Fruit fly (Drosophila melanogaster) whole organism, embryonic: ENCODE data around the gene Sfp33A4.

Experiments used
- Ada2b ChIP-seq: fragments of 200-800 bp; sonication (Bioruptor generic); IDR thresholded peaks from 2 replicates; pipeline ENCODE4 v1.3.6; 2022; ENCODE audit warnings: missing biosample characterization, missing genetic modification characterization
- Blimp-1 ChIP-seq: fragments of 200-800 bp; sonication (Bioruptor generic); optimal IDR thresholded peaks from 3 replicates; lab custom pipeline; 2018; ENCODE audit warnings: missing biosample characterization, missing genetic modification characterization, mild to moderate bottlenecking, moderate library complexity, missing genetic modification reagents
- Bteb2 ChIP-seq: fragments of 200-800 bp; sonication (Bioruptor generic); optimal IDR thresholded peaks from 2 replicates; lab custom pipeline; 2016; ENCODE audit warnings: missing biosample characterization, missing genetic modification characterization
- CG10321 ChIP-seq: fragments of 200-800 bp; sonication (Bioruptor generic); IDR thresholded peaks from 2 replicates; pipeline ENCODE4 v1.3.6; 2022; ENCODE audit warnings: missing biosample characterization, missing genetic modification characterization
- CG12219 ChIP-seq: fragments of 200-800 bp; sonication (Bioruptor generic); optimal IDR thresholded peaks from 3 replicates; lab custom pipeline; 2018; ENCODE audit warnings: missing biosample characterization, mild to moderate bottlenecking, missing genetic modification characterization
- CG12299 ChIP-seq: fragments of 200-800 bp; sonication (Bioruptor generic); optimal IDR thresholded peaks from 2 replicates; lab custom pipeline; 2018; ENCODE audit warnings: missing biosample characterization, mild to moderate bottlenecking, missing genetic modification characterization
- CG12744 ChIP-seq: fragments of 200-800 bp; sonication (Bioruptor generic); optimal IDR thresholded peaks from 2 replicates; lab custom pipeline; 2016; ENCODE audit warnings: missing biosample characterization, missing genetic modification characterization
- CG14014 ChIP-seq: fragments of 200-800 bp; sonication (Bioruptor generic); IDR thresholded peaks from 2 replicates; pipeline ENCODE4 v1.3.6; 2022; ENCODE audit warnings: missing biosample characterization, missing genetic modification characterization
- CG14965 ChIP-seq: fragments of 200-800 bp; sonication (Bioruptor generic); optimal IDR thresholded peaks from 2 replicates; lab custom pipeline; 2016; ENCODE audit warnings: missing biosample characterization, missing genetic modification characterization, borderline replicate concordance
- CG15011 ChIP-seq: fragments of 200-800 bp; sonication (Bioruptor generic); optimal IDR thresholded peaks from 3 replicates; lab custom pipeline; 2018; ENCODE audit warnings: missing biosample characterization, mild to moderate bottlenecking, missing genetic modification characterization
- CG15479 ChIP-seq: fragments of 200-800 bp; sonication (Bioruptor generic); optimal IDR thresholded peaks from 3 replicates; lab custom pipeline; 2019; ENCODE audit warnings: missing biosample characterization, mild to moderate bottlenecking, missing genetic modification characterization, moderate library complexity
- CG16813 ChIP-seq: fragments of 200-800 bp; sonication (Bioruptor generic); IDR thresholded peaks from 3 replicates; pipeline ENCODE4 v1.3.6; 2022; ENCODE audit warnings: missing biosample characterization, missing genetic modification characterization; ENCODE audit not compliant: partially characterized antibody
- CG17612 ChIP-seq: fragments of 200-800 bp; sonication (Bioruptor generic); IDR thresholded peaks from 2 replicates; pipeline ENCODE4 v1.3.6; 2022; ENCODE audit warnings: missing biosample characterization, missing genetic modification characterization
- CG2202 ChIP-seq: fragments of 200-800 bp; sonication (Bioruptor generic); optimal IDR thresholded peaks from 2 replicates; lab custom pipeline; 2018; ENCODE audit warnings: missing biosample characterization, mild to moderate bottlenecking, missing genetic modification characterization
- CG30431 ChIP-seq: fragments of 200-800 bp; sonication (Bioruptor generic); optimal IDR thresholded peaks from 2 replicates; lab custom pipeline; 2017; ENCODE audit warnings: missing biosample characterization, missing genetic modification characterization
- CG4282 ChIP-seq: fragments of 200-800 bp; sonication (Bioruptor generic); optimal IDR thresholded peaks from 2 replicates; lab custom pipeline; 2016; ENCODE audit warnings: missing biosample characterization, missing genetic modification characterization
- CG4730 ChIP-seq: fragments of 200-800 bp; sonication (Bioruptor generic); IDR thresholded peaks from 2 replicates; pipeline ENCODE4 v1.3.6; 2022; ENCODE audit warnings: missing biosample characterization, missing genetic modification characterization
- CG4820 ChIP-seq: fragments of 200-800 bp; sonication (Bioruptor generic); optimal IDR thresholded peaks from 3 replicates; lab custom pipeline; 2016; ENCODE audit warnings: missing biosample characterization, missing genetic modification characterization
- CG6175 ChIP-seq: fragments of 200-800 bp; sonication (Bioruptor generic); IDR thresholded peaks from 3 replicates; pipeline ENCODE4 v1.3.6; 2022; ENCODE audit warnings: missing biosample characterization, missing genetic modification characterization
- CG7786 ChIP-seq: fragments of 200-800 bp; sonication (Bioruptor generic); optimal IDR thresholded peaks from 2 replicates; lab custom pipeline; 2016; ENCODE audit warnings: missing biosample characterization, missing genetic modification characterization
- CG8478 ChIP-seq: fragments of >200 bp; optimal IDR thresholded peaks from 2 replicates; lab custom pipeline; 2018
- CHES-1-like ChIP-seq: fragments of 200-800 bp; sonication (Bioruptor generic); optimal IDR thresholded peaks from 2 replicates; lab custom pipeline; 2016; ENCODE audit warnings: missing biosample characterization, missing genetic modification characterization
- Dip3 ChIP-seq: fragments of 200-800 bp; sonication (Bioruptor generic); optimal IDR thresholded peaks from 3 replicates; lab custom pipeline; 2016; ENCODE audit warnings: missing biosample characterization, missing genetic modification characterization
- ERR ChIP-seq: fragments of 200-800 bp; sonication (Bioruptor generic); optimal IDR thresholded peaks from 2 replicates; lab custom pipeline; 2016; ENCODE audit warnings: missing biosample characterization, missing genetic modification characterization
- Mad ChIP-seq: fragments of 200-800 bp; sonication (Bioruptor generic); optimal IDR thresholded peaks from 2 replicates; lab custom pipeline; 2016; ENCODE audit warnings: missing biosample characterization, missing genetic modification characterization
- Myb ChIP-seq: fragments of 200-800 bp; sonication (Bioruptor generic); optimal IDR thresholded peaks from 2 replicates; lab custom pipeline; 2016; ENCODE audit warnings: missing biosample characterization, missing genetic modification characterization
- NFAT ChIP-seq: fragments of 200-800 bp; sonication (Bioruptor generic); IDR thresholded peaks from 2 replicates; pipeline ENCODE4 v1.3.6; 2022; ENCODE audit warnings: missing biosample characterization, missing genetic modification characterization
- NfI ChIP-seq: fragments of 200-800 bp; sonication (Bioruptor generic); optimal IDR thresholded peaks from 3 replicates; lab custom pipeline; 2018; ENCODE audit warnings: missing biosample characterization, mild to moderate bottlenecking, missing genetic modification characterization, moderate library complexity
- Pdp1 ChIP-seq, 2 experiments: fragments of 200-800 bp; sonication (Bioruptor generic); optimal IDR thresholded peaks; 3 replicates each; lab custom pipeline; 2016; ENCODE audit warnings: missing biosample characterization in 2 of 2, missing genetic modification characterization in 2 of 2, mild to moderate bottlenecking in 1 of 2, moderate library complexity in 1 of 2
- Poxn ChIP-seq: fragments of 200-800 bp; sonication (Bioruptor generic); IDR thresholded peaks from 2 replicates; pipeline ENCODE4 v1.3.6; 2022; ENCODE audit warnings: missing biosample characterization, missing genetic modification characterization
- Scr ChIP-seq: fragments of 200-800 bp; sonication (Bioruptor generic); IDR thresholded peaks from 2 replicates; pipeline ENCODE4 v1.3.6; 2022; ENCODE audit warnings: missing biosample characterization, missing genetic modification characterization; ENCODE audit not compliant: partially characterized antibody
- Usf ChIP-seq: fragments of 200-800 bp; sonication (Bioruptor generic); optimal IDR thresholded peaks from 2 replicates; lab custom pipeline; 2017; ENCODE audit warnings: missing genotype, missing biosample characterization, missing genetic modification characterization
- amos ChIP-seq: fragments of 200-800 bp; sonication (Bioruptor generic); IDR thresholded peaks from 2 replicates; pipeline ENCODE4 v1.3.6; 2022; ENCODE audit warnings: missing biosample characterization, missing genetic modification characterization; ENCODE audit not compliant: partially characterized antibody
- bcd ChIP-seq: fragments of 200-800 bp; sonication (Bioruptor generic); optimal IDR thresholded peaks from 2 replicates; lab custom pipeline; 2017; ENCODE audit warnings: missing biosample characterization, mild to moderate bottlenecking, missing genetic modification characterization
- br ChIP-seq: fragments of >200 bp; optimal IDR thresholded peaks from 2 replicates; lab custom pipeline; 2017
- chinmo ChIP-seq: fragments of 200-800 bp; sonication (Bioruptor generic); IDR thresholded peaks from 4 replicates; pipeline ENCODE4 v1.3.6; 2022; ENCODE audit warnings: missing biosample characterization, missing genetic modification characterization; ENCODE audit not compliant: partially characterized antibody
- crol ChIP-seq: fragments of 200-800 bp; sonication (Bioruptor generic); IDR thresholded peaks from 2 replicates; pipeline ENCODE4 v1.3.6; 2022; ENCODE audit warnings: missing biosample characterization, missing genetic modification characterization
- dati ChIP-seq: fragments of 200-800 bp; sonication (Bioruptor generic); IDR thresholded peaks from 2 replicates; pipeline ENCODE4 v1.3.6; 2022; ENCODE audit warnings: missing biosample characterization, missing genetic modification characterization
- dpn ChIP-seq, 2 experiments: fragments of 200-800 bp; sonication (Bioruptor generic); optimal IDR thresholded peaks; 3 replicates each; lab custom pipeline; 2016; ENCODE audit warnings: missing biosample characterization in 2 of 2, missing genetic modification characterization in 2 of 2
- grn ChIP-seq: fragments of 200-800 bp; sonication (Bioruptor generic); optimal IDR thresholded peaks from 3 replicates; lab custom pipeline; 2017; ENCODE audit warnings: missing biosample characterization, missing genetic modification characterization
- hb ChIP-seq: fragments of 200-800 bp; sonication (Bioruptor generic); IDR thresholded peaks from 3 replicates; pipeline ENCODE4 v1.3.6; 2022; ENCODE audit warnings: missing biosample characterization, missing genetic modification characterization; ENCODE audit not compliant: partially characterized antibody
- hbn ChIP-seq: fragments of 200-800 bp; sonication (Bioruptor generic); IDR thresholded peaks from 2 replicates; pipeline ENCODE4 v1.3.6; 2022; ENCODE audit warnings: missing biosample characterization, missing genetic modification characterization; ENCODE audit not compliant: partially characterized antibody
- oc ChIP-seq: fragments of 200-800 bp; sonication (Bioruptor generic); optimal IDR thresholded peaks from 2 replicates; lab custom pipeline; 2018; ENCODE audit warnings: missing biosample characterization, mild to moderate bottlenecking, missing genetic modification characterization, moderate library complexity
- pb ChIP-seq: fragments of 200-800 bp; sonication (Bioruptor generic); optimal IDR thresholded peaks from 3 replicates; lab custom pipeline; 2016; ENCODE audit warnings: missing biosample characterization, missing genetic modification characterization
- prd ChIP-seq, 3 experiments: fragments of >200 bp in 2 of 3; fragments of 200-800 bp in 1 of 3; sonication (Bioruptor generic) in 1 of 3; optimal IDR thresholded peaks in 2 of 3; IDR thresholded peaks in 1 of 3; 2 replicates in 2 of 3; 3 replicates in 1 of 3; pipeline versions ENCODE4 v1.3.6 to Lab custom; 2017 to 2022; ENCODE audit warnings: missing biosample characterization in 1 of 3, missing genetic modification characterization in 1 of 3
- shn ChIP-seq: fragments of 200-800 bp; sonication (Bioruptor generic); optimal IDR thresholded peaks from 3 replicates; lab custom pipeline; 2016; ENCODE audit warnings: missing biosample characterization, missing genetic modification characterization
- sisA ChIP-seq: fragments of 200-800 bp; sonication (Bioruptor generic); IDR thresholded peaks from 2 replicates; pipeline ENCODE4 v1.3.6; 2022; ENCODE audit warnings: missing biosample characterization, missing genetic modification characterization
- slbo ChIP-seq: fragments of 200-800 bp; sonication (Bioruptor generic); IDR thresholded peaks from 2 replicates; pipeline ENCODE4 v1.3.6; 2022; ENCODE audit warnings: missing biosample characterization, missing genetic modification characterization
- tin ChIP-seq: fragments of 200-800 bp; sonication (Bioruptor generic); optimal IDR thresholded peaks from 3 replicates; lab custom pipeline; 2016; ENCODE audit warnings: missing biosample characterization, missing genetic modification characterization
- wor ChIP-seq: fragments of 200-800 bp; sonication (Bioruptor generic); IDR thresholded peaks from 2 replicates; pipeline ENCODE4 v1.3.6; 2022; ENCODE audit warnings: missing biosample characterization, missing genetic modification characterization
- yki ChIP-seq: fragments of >200 bp; optimal IDR thresholded peaks from 3 replicates; lab custom pipeline; 2018
- zf30C ChIP-seq: fragments of 200-800 bp; sonication (Bioruptor generic); optimal IDR thresholded peaks from 3 replicates; lab custom pipeline; 2018; ENCODE audit warnings: missing biosample characterization, mild to moderate bottlenecking, missing genetic modification characterization

Gene Sfp33A4

DNA sequence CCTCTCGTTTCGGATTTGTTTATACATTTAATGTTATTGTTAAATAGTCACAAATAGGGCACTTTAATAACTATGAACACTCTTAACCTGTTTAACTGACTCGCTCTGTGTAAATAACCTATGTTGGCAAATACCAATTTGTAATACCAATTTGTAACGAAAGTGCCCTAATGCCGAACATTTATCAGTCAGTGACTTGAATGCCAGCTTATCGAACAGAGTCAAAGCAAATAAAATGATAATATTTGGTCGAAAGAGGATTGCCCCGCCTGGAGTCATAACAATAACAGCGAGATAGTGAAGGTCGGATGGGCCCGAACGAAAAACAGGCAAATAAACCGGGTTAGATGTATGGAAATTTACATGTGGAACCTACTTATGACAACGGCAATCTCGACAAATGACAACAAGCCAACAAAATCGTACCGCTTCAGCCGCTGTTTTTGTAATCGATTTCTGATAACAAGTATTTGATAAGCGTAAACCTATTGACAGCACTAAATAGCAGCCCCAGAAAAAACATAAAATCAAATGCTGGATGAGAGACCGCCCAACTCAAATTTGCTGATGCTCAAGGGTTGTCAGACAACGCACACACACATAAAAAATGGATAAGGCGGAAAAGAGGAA lies 8.2 kb downstream of the Sfp33A4 start (continued):
- TF ChIP-seq CG16813 (no peak), sisA (GFP tag; lab: Robert Waterston, UW) (no peak), hbn (GFP tag; lab: Robert Waterston, UW) (no peak), bcd (GFP tag; lab: Kevin White, UChicago) (no peak), CG14965 (no peak), CG4820 (GFP tag; lab: Kevin White, UChicago) (no peak), CG7786 (no peak), CG15479 (no peak), NFAT (GFP tag; lab: Robert Waterston, UW) (no peak), zf30C (GFP tag; lab: Kevin White, UChicago) (no peak), CG10321 (no peak), Mad (no peak), ERR (GFP tag; lab: Kevin White, UChicago) (no peak), CG6175 (no peak), CG15011 (GFP tag; lab: Kevin White, UChicago) (no peak), dati (GFP tag; lab: Robert Waterston, UW) (no peak), pb (GFP tag; lab: Kevin White, UChicago) (no peak), Ada2b (GFP tag; lab: Robert Waterston, UW) (no peak), Pdp1 (GFP tag; optimal IDR thresholded peaks at IDR 0.05; lab: Kevin White, UChicago) (no peak), CG12744 (GFP tag; lab: Kevin White, UChicago) (no peak), CG12219 (no peak), hb (GFP tag; lab: Robert Waterston, UW) (no peak), CG30431 (GFP tag; lab: Kevin White, UChicago) (no peak), amos (GFP tag; lab: Robert Waterston, UW) (no peak), CG14014 (GFP tag; lab: Robert Waterston, UW) (peak; percentile 29; the same call in 1 of the 2 replicates), CG17612 (GFP tag; lab: Robert Waterston, UW) (no peak), Myb (GFP tag; lab: Kevin White, UChicago) (no peak), Scr (no peak), wor (GFP tag; lab: Robert Waterston, UW) (no peak), CG4730 (GFP tag; lab: Robert Waterston, UW) (no peak), Bteb2 (GFP tag; lab: Kevin White, UChicago) (no peak), chinmo (GFP tag; lab: Robert Waterston, UW) (no peak), CHES-1-like (no peak), yki (no peak), CG4282 (no peak), tin (GFP tag; lab: Kevin White, UChicago) (no peak), shn (GFP tag; lab: Kevin White, UChicago) (no peak), CG12299 (tag; lab: Kevin White, UChicago) (no peak), Poxn (GFP tag; lab: Robert Waterston, UW) (no peak), crol (no peak), NfI (GFP tag; lab: Kevin White, UChicago) (no peak), prd (optimal IDR thresholded peaks at IDR 0.05; lab: Kevin White, UChicago) (no peak), prd (GFP tag; IDR thresholded peaks at IDR 0.05; lab: Robert Waterston, UW) (no peak), Usf (GFP tag; lab: Kevin White, UChicago) (no peak), Blimp-1 (no peak), grn (GFP tag; lab: Kevin White, UChicago) (peak; percentile 40), CG2202 (no peak), oc (no peak), Dip3 (GFP tag; lab: Kevin White, UChicago) (no peak), CG8478 (no peak), dpn (GFP tag; optimal IDR thresholded peaks at IDR 0.05; lab: Kevin White, UChicago) (no peak), br (no peak), slbo (GFP tag; lab: Robert Waterston, UW) (no peak; the same call in 1 of the 2 replicates)
